Fruit fly (Drosophila melanogaster): ENCODE data around the gene TSG101.

TSG101 gene

dm6 chr3L:16801499-16802452, 40.3 kb upstream of the TSG101 start (continued):
- TF ChIP-seq CG15601 (tag; optimal IDR thresholded peaks at IDR 0.05): peak; percentile 43
- peak; percentile 23 for TF ChIP-seq HLH54F (GFP tag; optimal IDR thresholded peaks at IDR 0.05)
- peak; percentile 58 for TF ChIP-seq CG16815 (GFP tag; optimal IDR thresholded peaks at IDR 0.05)
- no peak for TF ChIP-seq HmgZ (tag; optimal IDR thresholded peaks at IDR 0.05)
- TF ChIP-seq inv (GFP tag; IDR thresholded peaks at IDR 0.05; ENCODE audit: partially characterized antibody): no peak
- no peak for TF ChIP-seq NFAT (GFP tag; IDR thresholded peaks at IDR 0.05)
- TF ChIP-seq CG1024 (GFP tag; IDR thresholded peaks at IDR 0.05): no peak
- peak; percentile 9; the same call in 1 of the 2 replicates for TF ChIP-seq ranshi (GFP tag; IDR thresholded peaks at IDR 0.05)
- no peak for TF ChIP-seq CG30020 (tag; optimal IDR thresholded peaks at IDR 0.05)
- TF ChIP-seq CG4820 (GFP tag; optimal IDR thresholded peaks at IDR 0.05): peak; percentile 50
- TF ChIP-seq Dref (GFP tag; IDR thresholded peaks at IDR 0.05): no peak
- no peak for TF ChIP-seq psq (GFP tag; optimal IDR thresholded peaks at IDR 0.05)
- TF ChIP-seq bbx (GFP tag; IDR thresholded peaks at IDR 0.05; ENCODE audit: partially characterized antibody): no peak
- TF ChIP-seq zen (tag; optimal IDR thresholded peaks at IDR 0.05): peak; percentile 54
- no peak for TF ChIP-seq Dip2 (GFP tag; IDR thresholded peaks at IDR 0.05)
- no peak for TF ChIP-seq Mes4 (GFP tag; optimal IDR thresholded peaks at IDR 0.05)
- TF ChIP-seq Hr3 (GFP tag; optimal IDR thresholded peaks at IDR 0.05): peak; percentile 49
- no peak for TF ChIP-seq CG16813 (GFP tag; IDR thresholded peaks at IDR 0.05; ENCODE audit: partially characterized antibody)
- peak; percentile 48 for TF ChIP-seq CG9437 (GFP tag; optimal IDR thresholded peaks at IDR 0.05)
- peak; percentile 58 for TF ChIP-seq Ssrp (tag; optimal IDR thresholded peaks at IDR 0.05)
- TF ChIP-seq Dad (GFP tag; optimal IDR thresholded peaks at IDR 0.05): no peak
- TF ChIP-seq Nf-YA (GFP tag; IDR thresholded peaks at IDR 0.05): no peak
- peak; percentile 20 for TF ChIP-seq Atf-2 (GFP tag; optimal IDR thresholded peaks at IDR 0.05)
- TF ChIP-seq Ada2b (GFP tag; IDR thresholded peaks at IDR 0.05): peak; percentile 28; the same call in 1 of the 2 replicates
- no peak for TF ChIP-seq CG12071 (GFP tag; optimal IDR thresholded peaks at IDR 0.05)
- no peak for TF ChIP-seq Sry-δ (GFP tag; optimal IDR thresholded peaks at IDR 0.05)
- no peak for TF ChIP-seq Poxn (GFP tag; IDR thresholded peaks at IDR 0.05)
- TF ChIP-seq CG10979 (tag; optimal IDR thresholded peaks at IDR 0.05): peak; percentile 80
- no peak for TF ChIP-seq kay (GFP tag; optimal IDR thresholded peaks at IDR 0.05)
- TF ChIP-seq CG30431 (GFP tag; optimal IDR thresholded peaks at IDR 0.05): no peak
- TF ChIP-seq p53 (GFP tag; optimal IDR thresholded peaks at IDR 0.05): no peak
- TF ChIP-seq Oaz (GFP tag; IDR thresholded peaks at IDR 0.05): no peak
- TF ChIP-seq al (GFP tag; IDR thresholded peaks at IDR 0.05): peak; percentile 40
- TF ChIP-seq CG11085 (GFP tag; IDR thresholded peaks at IDR 0.05): no peak
- no peak for TF ChIP-seq Nf-YC (tag; optimal IDR thresholded peaks at IDR 0.05)
- TF ChIP-seq ci (GFP tag; IDR thresholded peaks at IDR 0.05): no peak
- TF ChIP-seq eve (GFP tag; optimal IDR thresholded peaks at IDR 0.05): peak in 1 of 2 experiments; percentile 12
- peak; percentile 81 for TF ChIP-seq CG7987 (GFP tag; optimal IDR thresholded peaks at IDR 0.05)
- no peak for TF ChIP-seq Ets97D (GFP tag; optimal IDR thresholded peaks at IDR 0.05)
- TF ChIP-seq CG4707 (GFP tag; optimal IDR thresholded peaks at IDR 0.05): no peak
- TF ChIP-seq Xbp1 (GFP tag; optimal IDR thresholded peaks at IDR 0.05): peak; percentile 66
- no peak for TF ChIP-seq Awh (GFP tag; IDR thresholded peaks at IDR 0.05)
- TF ChIP-seq hbn (GFP tag; IDR thresholded peaks at IDR 0.05; ENCODE audit: partially characterized antibody): no peak
- no peak for TF ChIP-seq CG32767 (GFP tag; IDR thresholded peaks at IDR 0.05)
- TF ChIP-seq CG1647 (GFP tag; optimal IDR thresholded peaks at IDR 0.05): peak; percentile 8
- TF ChIP-seq Dp (GFP tag; optimal IDR thresholded peaks at IDR 0.05): no peak
- no peak for TF ChIP-seq B-H1 (GFP tag; IDR thresholded peaks at IDR 0.05)
- TF ChIP-seq ato (GFP tag; IDR thresholded peaks at IDR 0.05; ENCODE audit: partially characterized antibody): no peak
- no peak for TF ChIP-seq trh (GFP tag; optimal IDR thresholded peaks at IDR 0.05)
